Fruit fly (Drosophila melanogaster): Measurements from ENCODE around the gene CG43220.

CG43220 gene

dm6 chr2L:17477710-17478109 lies 8.7 kb upstream of the CG43220 start, which contains the start of gene cass (continued):
- TF ChIP-seq tio (GFP tag; optimal IDR thresholded peaks at IDR 0.05) (no peak), CG7372 (GFP tag; IDR thresholded peaks at IDR 0.05) (no peak), slp2 (GFP tag; optimal IDR thresholded peaks at IDR 0.05) (no peak), D19A (tag; optimal IDR thresholded peaks at IDR 0.05) (no peak), jing (GFP tag; optimal IDR thresholded peaks at IDR 0.05) (no peak), gt (GFP tag; IDR thresholded peaks at IDR 0.05) (no peak), CG8765 (GFP tag; IDR thresholded peaks at IDR 0.05) (no peak), CG31441 (GFP tag; IDR thresholded peaks at IDR 0.05) (no peak), CG2129 (GFP tag; IDR thresholded peaks at IDR 0.05; ENCODE audit: partially characterized antibody) (peak; percentile 83), Doc3 (GFP tag; IDR thresholded peaks at IDR 0.05; ENCODE audit: partially characterized antibody) (peak; percentile 87), mld (GFP tag; IDR thresholded peaks at IDR 0.05; ENCODE audit: partially characterized antibody) (peak; percentile 88), bab2 (GFP tag; optimal IDR thresholded peaks at IDR 0.05) (no peak), TFAM (GFP tag; optimal IDR thresholded peaks at IDR 0.05) (no peak), CG7745 (tag; optimal IDR thresholded peaks at IDR 0.05) (no peak), ewg (GFP tag; optimal IDR thresholded peaks at IDR 0.05) (no peak), Xbp1 (GFP tag; optimal IDR thresholded peaks at IDR 0.05) (no peak), Lhr (GFP tag; optimal IDR thresholded peaks at IDR 0.05) (peak; percentile 36), CG2202 (tag; optimal IDR thresholded peaks at IDR 0.05) (no peak), CG4617 (GFP tag; optimal IDR thresholded peaks at IDR 0.05; ENCODE audit: borderline replicate concordance) (peak; percentile 69), Dll (GFP tag; IDR thresholded peaks at IDR 0.05; ENCODE audit: partially characterized antibody) (peak; percentile 90), Sox102F (GFP tag; optimal IDR thresholded peaks at IDR 0.05) (no peak), CG9876 (GFP tag; optimal IDR thresholded peaks at IDR 0.05) (no peak), CG12391 (tag; optimal IDR thresholded peaks at IDR 0.05) (peak; percentile 4), fd102C (GFP tag; optimal IDR thresholded peaks at IDR 0.05) (no peak), yki (optimal IDR thresholded peaks at IDR 0.05) (no peak), da (GFP tag; optimal IDR thresholded peaks at IDR 0.05) (no peak), HmgZ (tag; optimal IDR thresholded peaks at IDR 0.05) (peak; percentile 62), Bdp1 (GFP tag; optimal IDR thresholded peaks at IDR 0.05) (no peak), Drgx (GFP tag; IDR thresholded peaks at IDR 0.05) (no peak), HHEX (GFP tag; optimal IDR thresholded peaks at IDR 0.05) (no peak), lilli (GFP tag; optimal IDR thresholded peaks at IDR 0.05) (no peak), Oaz (GFP tag; IDR thresholded peaks at IDR 0.05) (no peak), crc (GFP tag; optimal IDR thresholded peaks at IDR 0.05) (no peak), CG12104 (GFP tag; optimal IDR thresholded peaks at IDR 0.05) (no peak), en (GFP tag; optimal IDR thresholded peaks at IDR 0.05) (no peak), tap (tag; optimal IDR thresholded peaks at IDR 0.05) (no peak), CG12219 (GFP tag; optimal IDR thresholded peaks at IDR 0.05) (no peak), CG6654 (GFP tag; optimal IDR thresholded peaks at IDR 0.05) (no peak), schlank (tag; optimal IDR thresholded peaks at IDR 0.05) (no peak), dimm (GFP tag; IDR thresholded peaks at IDR 0.05) (no peak), CG8478 (optimal IDR thresholded peaks at IDR 0.05) (no peak), CG10565 (GFP tag; optimal IDR thresholded peaks at IDR 0.05) (no peak), sqz (GFP tag; optimal IDR thresholded peaks at IDR 0.05) (peak; percentile 67), CG8359 (GFP tag; optimal IDR thresholded peaks at IDR 0.05; ENCODE audit: borderline replicate concordance) (no peak), sr (GFP tag; IDR thresholded peaks at IDR 0.05) (no peak), ind (GFP tag; optimal IDR thresholded peaks at IDR 0.05) (no peak), pb (GFP tag; optimal IDR thresholded peaks at IDR 0.05) (no peak), bsh (GFP tag; optimal IDR thresholded peaks at IDR 0.05) (no peak), kni (GFP tag; optimal IDR thresholded peaks at IDR 0.05) (no peak), her (GFP tag; optimal IDR thresholded peaks at IDR 0.05) (peak; percentile 38), cad (GFP tag; optimal IDR thresholded peaks at IDR 0.05) (no peak), CG12071 (GFP tag; optimal IDR thresholded peaks at IDR 0.05) (no peak)
